Worm (Caenorhabditis elegans) whole organism, L2 larva: ENCODE data around the gene Y57A10B.7.

Experiments
- C34F6.9 ChIP-seq: fragments of 150-350 bp; optimal IDR thresholded peaks from 2 replicates; lab custom pipeline; 2014; ENCODE audit warnings: missing biosample characterization, missing genetic modification characterization
- F13H6.1 ChIP-seq: sonication (generic microtip); optimal IDR thresholded peaks from 2 replicates; lab custom pipeline; 2016; ENCODE audit warnings: missing genetic modification characterization, missing compliant biosample characterization
- Y55F3AM.14 ChIP-seq: fragments of 200-800 bp; sonication (Bioruptor generic); optimal IDR thresholded peaks from 2 replicates; lab custom pipeline; 2018; ENCODE audit warnings: mild to moderate bottlenecking, missing genetic modification characterization, missing compliant biosample characterization
- ZK546.5 ChIP-seq: sonication (generic microtip); optimal IDR thresholded peaks from 2 replicates; lab custom pipeline; 2017; ENCODE audit warnings: missing biosample characterization, missing genetic modification characterization
- aly-2 ChIP-seq: fragments of 150-350 bp; optimal IDR thresholded peaks from 2 replicates; lab custom pipeline; 2014; ENCODE audit warnings: missing biosample characterization, missing genetic modification characterization
- ama-1 ChIP-seq: fragments of 150-350 bp; optimal IDR thresholded peaks from 2 replicates; lab custom pipeline; 2018; ENCODE audit warnings: inconsistent platforms
- ceh-16 ChIP-seq: fragments of 150-350 bp; optimal IDR thresholded peaks from 2 replicates; lab custom pipeline; 2014; ENCODE audit warnings: missing biosample characterization, missing genetic modification characterization
- ceh-82 ChIP-seq: fragments of 150-350 bp; optimal IDR thresholded peaks from 2 replicates; lab custom pipeline; 2014; ENCODE audit warnings: missing biosample characterization, missing genetic modification characterization
- crh-2 ChIP-seq: sonication (generic microtip); optimal IDR thresholded peaks from 2 replicates; lab custom pipeline; 2017; ENCODE audit warnings: missing biosample characterization, missing genetic modification characterization
- dmd-4 ChIP-seq: sonication (generic microtip); optimal IDR thresholded peaks from 2 replicates; lab custom pipeline; 2017; ENCODE audit warnings: missing biosample characterization, missing genetic modification characterization
- egl-27 ChIP-seq: sonication (generic microtip); optimal IDR thresholded peaks from 3 replicates; lab custom pipeline; 2017; ENCODE audit warnings: missing biosample characterization, missing genetic modification reagents, missing genetic modification characterization
- elt-3 ChIP-seq: sonication (generic microtip); optimal IDR thresholded peaks from 2 replicates; lab custom pipeline; 2017; ENCODE audit warnings: missing biosample characterization, missing genetic modification characterization
- fos-1 ChIP-seq: fragments of 150-350 bp; optimal IDR thresholded peaks from 2 replicates; lab custom pipeline; 2014; ENCODE audit warnings: missing biosample characterization, missing genetic modification characterization
- gmeb-1 ChIP-seq: fragments of 150-350 bp; optimal IDR thresholded peaks from 2 replicates; lab custom pipeline; 2014; ENCODE audit warnings: missing biosample characterization, missing genetic modification characterization
- lin-11 ChIP-seq: fragments of 150-350 bp; sonication (generic microtip); optimal IDR thresholded peaks from 2 replicates; lab custom pipeline; 2014; ENCODE audit warnings: missing biosample characterization, missing genetic modification characterization, inconsistent platforms, mixed read lengths
- lin-13 ChIP-seq: fragments of 150-350 bp; optimal IDR thresholded peaks from 2 replicates; lab custom pipeline; 2014; ENCODE audit warnings: missing biosample characterization, missing genetic modification reagents, missing genetic modification characterization
- lsy-2 ChIP-seq, 2 experiments: fragments of 150-350 bp in 1 of 2; sonication (generic microtip) in 1 of 2; optimal IDR thresholded peaks; 2 replicates each; lab custom pipeline; 2014 to 2017; ENCODE audit warnings: missing biosample characterization in 2 of 2, missing genetic modification characterization in 2 of 2
- mab-5 ChIP-seq: fragments of 150-350 bp; optimal IDR thresholded peaks from 2 replicates; lab custom pipeline; 2014; ENCODE audit warnings: missing biosample characterization, missing genetic modification characterization
- mbf-1 ChIP-seq: sonication (generic microtip); optimal IDR thresholded peaks from 2 replicates; lab custom pipeline; 2017; ENCODE audit warnings: missing biosample characterization, missing genetic modification characterization
- mdl-1 ChIP-seq, 2 experiments: fragments of 150-350 bp in 1 of 2; sonication (generic microtip) in 1 of 2; optimal IDR thresholded peaks; 2 replicates each; lab custom pipeline; 2017; ENCODE audit warnings: missing biosample characterization in 2 of 2, missing genetic modification characterization in 2 of 2
- nhr-129 ChIP-seq: fragments of 150-350 bp; optimal IDR thresholded peaks from 2 replicates; lab custom pipeline; 2014; ENCODE audit warnings: missing biosample characterization, missing genetic modification characterization
- nhr-23 ChIP-seq: fragments of 150-350 bp; optimal IDR thresholded peaks from 2 replicates; lab custom pipeline; 2014; ENCODE audit warnings: missing biosample characterization, missing genetic modification reagents, missing genetic modification characterization
- nhr-6 ChIP-seq: fragments of 150-350 bp; optimal IDR thresholded peaks from 2 replicates; lab custom pipeline; 2014; ENCODE audit warnings: missing biosample characterization, missing genetic modification characterization
- peb-1 ChIP-seq: fragments of 150-350 bp; optimal IDR thresholded peaks from 2 replicates; lab custom pipeline; 2014; ENCODE audit warnings: missing biosample characterization, missing genetic modification characterization
- sem-4 ChIP-seq: fragments of 150-350 bp; optimal IDR thresholded peaks from 2 replicates; lab custom pipeline; 2014; ENCODE audit warnings: missing biosample characterization, missing genetic modification reagents, missing genetic modification characterization
- skn-1 ChIP-seq: sonication (generic microtip); optimal IDR thresholded peaks from 2 replicates; lab custom pipeline; 2017; ENCODE audit warnings: missing biosample characterization, missing genetic modification characterization
- sma-3 ChIP-seq: sonication (generic microtip); optimal IDR thresholded peaks from 2 replicates; lab custom pipeline; 2016; ENCODE audit warnings: missing genetic modification reagents, missing genetic modification characterization, missing compliant biosample characterization
- sma-9 ChIP-seq, 2 experiments: fragments of 150-350 bp in 1 of 2; sonication (generic microtip) in 1 of 2; optimal IDR thresholded peaks; 2 replicates each; lab custom pipeline; 2014 to 2016; ENCODE audit warnings: missing genetic modification characterization in 2 of 2, mild to moderate bottlenecking in 1 of 2, missing biosample characterization in 1 of 2, missing compliant biosample characterization in 1 of 2, missing genetic modification reagents in 1 of 2, moderate library complexity in 1 of 2
- snpc-4 ChIP-seq: fragments of 150-350 bp; optimal IDR thresholded peaks from 2 replicates; lab custom pipeline; 2014; ENCODE audit warnings: missing biosample characterization, missing genetic modification characterization
- unc-39 ChIP-seq: fragments of 150-350 bp; optimal IDR thresholded peaks from 2 replicates; lab custom pipeline; 2014; ENCODE audit warnings: missing biosample characterization, missing genetic modification characterization
- unc-55 ChIP-seq: fragments of 150-350 bp; sonication (generic microtip); optimal IDR thresholded peaks from 3 replicates; lab custom pipeline; 2014; ENCODE audit warnings: missing biosample characterization, missing genetic modification reagents, missing genetic modification characterization
- unc-62 ChIP-seq: fragments of 150-350 bp; optimal IDR thresholded peaks from 2 replicates; lab custom pipeline; 2014; ENCODE audit warnings: missing biosample characterization, missing genetic modification reagents, missing genetic modification characterization
- zag-1 ChIP-seq: fragments of 150-350 bp; optimal IDR thresholded peaks from 2 replicates; lab custom pipeline; 2014; ENCODE audit warnings: missing biosample characterization, missing genetic modification characterization
- ztf-1 ChIP-seq: fragments of 200-800 bp; sonication (Bioruptor generic); conservative IDR thresholded peaks from 2 replicates; pipeline ENCODE4 v1.3.6; 2022; ENCODE audit warnings: missing genetic modification characterization, missing compliant biosample characterization
- ztf-11 ChIP-seq: sonication (generic microtip); optimal IDR thresholded peaks from 2 replicates; lab custom pipeline; 2017; ENCODE audit warnings: missing biosample characterization, missing genetic modification characterization
- ztf-4 ChIP-seq: fragments of 150-350 bp; optimal IDR thresholded peaks from 2 replicates; lab custom pipeline; 2014; ENCODE audit warnings: missing biosample characterization, missing genetic modification characterization

The Y57A10B.7 gene

ce11 chrII:12389783-12390182 is 3.8 kb downstream of the Y57A10B.7 start, which contains the start of gene Y57A10B.6:
Gene Y57A10B.6 (plus strand): TSS chrII:12390083.
- TF ChIP-seq snpc-4 (no peak), sem-4 (tag; lab: Kevin White, UChicago) (no peak), mab-5 (no peak), unc-39 (tag; lab: Kevin White, UChicago) (no peak), gmeb-1 (no peak), ztf-11 (tag; lab: Kevin White, UChicago) (no peak), nhr-6 (no peak), nhr-23 (tag; lab: Kevin White, UChicago) (no peak), unc-62 (GFP tag; lab: Kevin White, UChicago) (no peak), mbf-1 (tag; lab: Kevin White, UChicago) (no peak), crh-2 (no peak), ztf-1 (no peak), lin-13 (GFP tag; lab: Kevin White, UChicago) (no peak), F13H6.1 (tag; lab: Kevin White, UChicago) (no peak), sma-3 (GFP tag; lab: Kevin White, UChicago) (no peak), dmd-4 (tag; lab: Kevin White, UChicago) (no peak), ama-1 (no peak), ceh-82 (tag; lab: Kevin White, UChicago) (no peak), mdl-1 (tag; optimal IDR thresholded peaks at IDR 0.05; lab: Kevin White, UChicago) (no peak), lin-11 (tag; lab: Kevin White, UChicago) (no peak)

- TF ChIP-seq crh-2 (no peak), aly-2 (tag; lab: Kevin White, UChicago) (no peak), skn-1 (tag; lab: Kevin White, UChicago) (no peak), mbf-1 (tag; lab: Kevin White, UChicago) (no peak), elt-3 (tag; lab: Kevin White, UChicago) (no peak), unc-39 (tag; lab: Kevin White, UChicago) (no peak), sem-4 (tag; lab: Kevin White, UChicago) (no peak), ama-1 (no peak), ztf-4 (tag; lab: Kevin White, UChicago) (no peak), lsy-2 (tag; optimal IDR thresholded peaks at IDR 0.05; lab: Kevin White, UChicago) (no peak), ZK546.5 (no peak), lin-11 (tag; lab: Kevin White, UChicago) (no peak), egl-27 (no peak), fos-1 (tag; lab: Kevin White, UChicago) (no peak), unc-55 (GFP tag; lab: Kevin White, UChicago) (no peak)
These were observed 5.6 kb downstream of the Y57A10B.7 start, which contains the start of gene sre-41 for ce11 chrII:12387980-12388379. Gene sre-41 (plus strand): TSS chrII:12388280.

ce11 chrII:12387487-12387886 is 6.1 kb downstream of the Y57A10B.7 start:
- TF ChIP-seq lin-11 (tag; lab: Kevin White, UChicago) (no peak), ceh-82 (tag; lab: Kevin White, UChicago) (no peak), lsy-2 (tag; optimal IDR thresholded peaks at IDR 0.05; lab: Kevin White, UChicago) (no peak), peb-1 (no peak), zag-1 (tag; lab: Kevin White, UChicago) (no peak), C34F6.9 (tag; lab: Kevin White, UChicago) (no peak), elt-3 (tag; lab: Kevin White, UChicago) (no peak), ztf-4 (tag; lab: Kevin White, UChicago) (no peak)

- TF ChIP-seq mab-5 (no peak), peb-1 (no peak), ceh-16 (tag; lab: Kevin White, UChicago) (no peak), Y55F3AM.14 (no peak), snpc-4 (no peak), unc-39 (tag; lab: Kevin White, UChicago) (no peak), nhr-129 (tag; lab: Kevin White, UChicago) (no peak), nhr-23 (tag; lab: Kevin White, UChicago) (no peak), zag-1 (tag; lab: Kevin White, UChicago) (no peak)
- TF ChIP-seq, all 48 proteins: peak for 0
These were observed 6.8 kb downstream of the Y57A10B.7 start, which contains the start of gene sre-42 for ce11 chrII:12386781-12387180. Gene sre-42 (minus strand): TSS chrII:12386881.

ce11 chrII:12385815-12386214 is 7.8 kb downstream of the Y57A10B.7 start:
- TF ChIP-seq crh-2: no peak
- no peak for TF ChIP-seq sma-9 (GFP tag; optimal IDR thresholded peaks at IDR 0.05; lab: Kevin White, UChicago)
- no peak for TF ChIP-seq sma-9 (tag; optimal IDR thresholded peaks at IDR 0.05; lab: Kevin White, UChicago)
- peak; percentile 61 for TF ChIP-seq snpc-4
- TF ChIP-seq ama-1: no peak
- no peak for TF ChIP-seq zag-1 (tag; lab: Kevin White, UChicago)
- no peak for TF ChIP-seq nhr-23 (tag; lab: Kevin White, UChicago)
